Fruit fly (Drosophila melanogaster) whole organism, adult: ENCODE results near the gene Ptpmeg2.

Source experiments
- CG14711 ChIP-seq: fragments of 200-800 bp; sonication (Bioruptor generic); optimal IDR thresholded peaks from 2 replicates; lab custom pipeline; 2018; ENCODE audit warnings: missing biosample characterization, mild to moderate bottlenecking, missing genetic modification characterization, moderate library complexity
- CG1620 ChIP-seq: fragments of 200-800 bp; sonication (Bioruptor generic); optimal IDR thresholded peaks from 2 replicates; lab custom pipeline; 2016; ENCODE audit warnings: missing biosample characterization, missing genetic modification characterization
- CG33017 ChIP-seq: fragments of 200-800 bp; sonication (Bioruptor generic); optimal IDR thresholded peaks from 2 replicates; lab custom pipeline; 2018; ENCODE audit warnings: missing biosample characterization, mild to moderate bottlenecking, missing genetic modification characterization, moderate library complexity
- cnc ChIP-seq, 2 experiments: fragments of >200 bp; optimal IDR thresholded peaks; 2 replicates each; lab custom pipeline; 2017
- kay ChIP-seq: fragments of 200-800 bp; sonication (Bioruptor generic); peaks from one replicate; lab custom pipeline; 2016; ENCODE audit warnings: missing biosample characterization, missing genetic modification characterization, borderline replicate concordance

dm6 chrX:9605783-9606182, 53.2 kb downstream of the Ptpmeg2 start, which contains the start of gene Lst8:
- no peak for TF ChIP-seq kay (GFP tag; lab: Kevin White, UChicago)
- TF ChIP-seq CG1620 (GFP tag; lab: Kevin White, UChicago) = peak; percentile 29
- TF ChIP-seq CG33017 (tag; lab: Kevin White, UChicago) = no peak
- no peak for TF ChIP-seq cnc (optimal IDR thresholded peaks at IDR 0.05; lab: Kevin White, UChicago)
- TF ChIP-seq CG14711 (tag; lab: Kevin White, UChicago) = peak; percentile 39
